Worm (Caenorhabditis elegans) whole organism, L4/young adult: Measurements from ENCODE around the gene F58B4.5.

Source experiments
- dao-5 ChIP-seq: sonication (generic microtip); optimal IDR thresholded peaks from 2 replicates; lab custom pipeline; 2016; ENCODE audit warnings: missing genotype, missing genetic modification characterization, moderate library complexity, missing compliant biosample characterization
- him-1 ChIP-seq: sonication (generic microtip); optimal IDR thresholded peaks from 2 replicates; lab custom pipeline; 2016; ENCODE audit warnings: missing genotype, missing genetic modification reagents, missing genetic modification characterization, missing compliant biosample characterization

ce11 chrV:10939990-10940570 lies 7.6 kb downstream of the F58B4.5 start:
- TF ChIP-seq dao-5 (tag; lab: Kevin White, UChicago) (no peak), him-1 (no peak)
